Worm (Caenorhabditis elegans) whole organism, L2 larva: ENCODE data around the gene K08F4.3.

Source experiments
- C34F6.9 ChIP-seq: fragments of 150-350 bp; optimal IDR thresholded peaks from 2 replicates; lab custom pipeline; 2014; ENCODE audit warnings: missing biosample characterization, missing genetic modification characterization
- elt-3 ChIP-seq: sonication (generic microtip); optimal IDR thresholded peaks from 2 replicates; lab custom pipeline; 2017; ENCODE audit warnings: missing biosample characterization, missing genetic modification characterization
- lsy-2 ChIP-seq, 2 experiments: fragments of 150-350 bp in 1 of 2; sonication (generic microtip) in 1 of 2; optimal IDR thresholded peaks; 2 replicates each; lab custom pipeline; 2014 to 2017; ENCODE audit warnings: missing biosample characterization in 2 of 2, missing genetic modification characterization in 2 of 2
- mdl-1 ChIP-seq, 2 experiments: fragments of 150-350 bp in 1 of 2; sonication (generic microtip) in 1 of 2; optimal IDR thresholded peaks; 2 replicates each; lab custom pipeline; 2017; ENCODE audit warnings: missing biosample characterization in 2 of 2, missing genetic modification characterization in 2 of 2
- ztf-4 ChIP-seq: fragments of 150-350 bp; optimal IDR thresholded peaks from 2 replicates; lab custom pipeline; 2014; ENCODE audit warnings: missing biosample characterization, missing genetic modification characterization

- TF ChIP-seq C34F6.9 (tag; lab: Kevin White, UChicago) (no peak), elt-3 (tag; lab: Kevin White, UChicago) (no peak), mdl-1 (tag; optimal IDR thresholded peaks at IDR 0.05; lab: Kevin White, UChicago) (no peak), ztf-4 (no peak), lsy-2 (tag; optimal IDR thresholded peaks at IDR 0.05; lab: Kevin White, UChicago) (no peak)
Measured at ce11 chrIV:10155475-10155874, 26.4 kb downstream of the K08F4.3 start, which contains the start of gene ttr-54.
